Fruit fly (Drosophila melanogaster) whole organism, embryonic: ENCODE measurements around the gene CG14013.

ENCODE experiments used
- CG11398 ChIP-seq: fragments of 200-800 bp; sonication (Bioruptor generic); optimal IDR thresholded peaks from 2 replicates; lab custom pipeline; 2016; ENCODE audit warnings: missing biosample characterization, missing genetic modification characterization
- CG11504 ChIP-seq: fragments of 200-800 bp; sonication (Bioruptor generic); optimal IDR thresholded peaks from 3 replicates; lab custom pipeline; 2019; ENCODE audit warnings: missing biosample characterization, mild to moderate bottlenecking, missing genetic modification characterization, moderate library complexity
- CG12104 ChIP-seq: fragments of 200-800 bp; sonication (Bioruptor generic); optimal IDR thresholded peaks from 3 replicates; lab custom pipeline; 2016; ENCODE audit warnings: missing biosample characterization, missing genetic modification characterization
- CG12769 ChIP-seq: fragments of 200-800 bp; sonication (Bioruptor generic); optimal IDR thresholded peaks from 2 replicates; lab custom pipeline; 2019; ENCODE audit warnings: missing biosample characterization, mild to moderate bottlenecking, missing genetic modification characterization, moderate library complexity
- CG14965 ChIP-seq: fragments of 200-800 bp; sonication (Bioruptor generic); optimal IDR thresholded peaks from 2 replicates; lab custom pipeline; 2016; ENCODE audit warnings: missing biosample characterization, missing genetic modification characterization, borderline replicate concordance
- CG15479 ChIP-seq: fragments of 200-800 bp; sonication (Bioruptor generic); optimal IDR thresholded peaks from 3 replicates; lab custom pipeline; 2019; ENCODE audit warnings: missing biosample characterization, mild to moderate bottlenecking, missing genetic modification characterization, moderate library complexity
- CG15601 ChIP-seq: fragments of 200-800 bp; sonication (Bioruptor generic); optimal IDR thresholded peaks from 3 replicates; lab custom pipeline; 2019; ENCODE audit warnings: missing biosample characterization, mild to moderate bottlenecking, missing genetic modification characterization, moderate library complexity
- CG16779 ChIP-seq: fragments of 200-800 bp; sonication (Bioruptor generic); IDR thresholded peaks from 2 replicates; pipeline ENCODE4 v1.3.6; 2022; ENCODE audit warnings: missing biosample characterization, missing genetic modification characterization
- CG17361 ChIP-seq: fragments of 200-800 bp; sonication (Bioruptor generic); IDR thresholded peaks from 3 replicates; pipeline ENCODE4 v1.3.6; 2022; ENCODE audit warnings: missing biosample characterization, missing genetic modification characterization
- CG1832 ChIP-seq: fragments of 200-800 bp; sonication (Bioruptor generic); optimal IDR thresholded peaks from 2 replicates; lab custom pipeline; 2017; ENCODE audit warnings: missing biosample characterization, mild to moderate bottlenecking, missing genetic modification characterization, inconsistent platforms
- CG30403 ChIP-seq: fragments of 200-800 bp; sonication (Bioruptor generic); optimal IDR thresholded peaks from 3 replicates; lab custom pipeline; 2016; ENCODE audit warnings: missing biosample characterization, missing genetic modification characterization
- CG3407 ChIP-seq: fragments of 200-800 bp; sonication (Bioruptor generic); optimal IDR thresholded peaks from 2 replicates; lab custom pipeline; 2018; ENCODE audit warnings: missing biosample characterization, mild to moderate bottlenecking, missing genetic modification characterization
- CG3838 ChIP-seq: fragments of 200-800 bp; sonication (Bioruptor generic); optimal IDR thresholded peaks from 3 replicates; lab custom pipeline; 2016; ENCODE audit warnings: missing biosample characterization, missing genetic modification characterization
- CG5953 ChIP-seq: fragments of 200-800 bp; sonication (Bioruptor generic); IDR thresholded peaks from 2 replicates; pipeline ENCODE4 v1.3.6; 2022; ENCODE audit warnings: missing biosample characterization, missing genetic modification characterization
- CG6689 ChIP-seq: fragments of 200-800 bp; sonication (Bioruptor generic); IDR thresholded peaks from 2 replicates; pipeline ENCODE4 v1.3.6; 2022; ENCODE audit warnings: missing biosample characterization, missing genetic modification characterization
- CG7963 ChIP-seq: fragments of 200-800 bp; sonication (Bioruptor generic); IDR thresholded peaks from 3 replicates; pipeline ENCODE4 v1.3.6; 2022; ENCODE audit warnings: missing biosample characterization, missing genetic modification characterization; ENCODE audit not compliant: partially characterized antibody
- CrebB ChIP-seq: fragments of 200-800 bp; sonication (Bioruptor generic); optimal IDR thresholded peaks from 3 replicates; lab custom pipeline; 2018; ENCODE audit warnings: missing biosample characterization, mild to moderate bottlenecking, missing genetic modification characterization
- Dek ChIP-seq: fragments of 200-800 bp; sonication (Bioruptor generic); optimal IDR thresholded peaks from 3 replicates; lab custom pipeline; 2019; ENCODE audit warnings: missing biosample characterization, mild to moderate bottlenecking, missing genetic modification characterization, moderate library complexity
- Dll ChIP-seq: fragments of 200-800 bp; sonication (Bioruptor generic); IDR thresholded peaks from 4 replicates; pipeline ENCODE4 v1.3.6; 2022; ENCODE audit warnings: missing biosample characterization, missing genetic modification characterization; ENCODE audit not compliant: partially characterized antibody
- Dref ChIP-seq: fragments of 200-800 bp; sonication (Bioruptor generic); IDR thresholded peaks from 2 replicates; pipeline ENCODE4 v1.3.6; 2022; ENCODE audit warnings: missing biosample characterization, missing genetic modification characterization
- E2f2 ChIP-seq: fragments of 200-800 bp; sonication (Bioruptor generic); IDR thresholded peaks from 2 replicates; pipeline ENCODE4 v1.3.6; 2022; ENCODE audit warnings: missing biosample characterization, missing genetic modification characterization
- Ets65A ChIP-seq: fragments of 200-800 bp; sonication (Bioruptor generic); peaks from one replicate; lab custom pipeline; 2016; ENCODE audit warnings: missing biosample characterization, missing genetic modification characterization
- Ets97D ChIP-seq: fragments of 200-800 bp; sonication (Bioruptor generic); optimal IDR thresholded peaks from 3 replicates; lab custom pipeline; 2016; ENCODE audit warnings: missing biosample characterization, missing genetic modification characterization
- HHEX ChIP-seq: fragments of 200-800 bp; sonication (Bioruptor generic); optimal IDR thresholded peaks from 3 replicates; lab custom pipeline; 2017; ENCODE audit warnings: missing biosample characterization, mild to moderate bottlenecking, missing genetic modification characterization, missing genetic modification reagents
- Hsf ChIP-seq: fragments of 200-800 bp; sonication (Bioruptor generic); optimal IDR thresholded peaks from 3 replicates; lab custom pipeline; 2016; ENCODE audit warnings: missing biosample characterization, missing genetic modification characterization
- Kr ChIP-seq: fragments of 200-800 bp; sonication (Bioruptor generic); optimal IDR thresholded peaks from 2 replicates; lab custom pipeline; 2017; ENCODE audit warnings: missing biosample characterization, mild to moderate bottlenecking, missing genetic modification characterization
- Lhr ChIP-seq: fragments of 200-800 bp; sonication (Bioruptor generic); optimal IDR thresholded peaks from 3 replicates; lab custom pipeline; 2017; ENCODE audit warnings: mild to moderate bottlenecking, missing biosample characterization, missing genetic modification reagents, missing genetic modification characterization
- MESR4 ChIP-seq: fragments of 200-800 bp; sonication (Bioruptor generic); optimal IDR thresholded peaks from 2 replicates; lab custom pipeline; 2018; ENCODE audit warnings: missing biosample characterization, mild to moderate bottlenecking, missing genetic modification characterization, moderate library complexity
- Optix ChIP-seq: fragments of 200-800 bp; sonication (Bioruptor generic); IDR thresholded peaks from 3 replicates; pipeline ENCODE4 v1.3.6; 2022; ENCODE audit warnings: missing biosample characterization, missing genetic modification characterization
- Vsx1 ChIP-seq: fragments of 200-800 bp; sonication (Bioruptor generic); optimal IDR thresholded peaks from 2 replicates; lab custom pipeline; 2017; ENCODE audit warnings: missing biosample characterization, mild to moderate bottlenecking, missing genetic modification characterization, missing genetic modification reagents
- ac ChIP-seq: fragments of 200-800 bp; sonication (Bioruptor generic); optimal IDR thresholded peaks from 3 replicates; lab custom pipeline; 2017; ENCODE audit warnings: missing biosample characterization, mild to moderate bottlenecking, missing genetic modification characterization
- btn ChIP-seq: fragments of 200-800 bp; sonication (Bioruptor generic); optimal IDR thresholded peaks from 2 replicates; lab custom pipeline; 2016; ENCODE audit warnings: missing biosample characterization, missing genetic modification characterization
- crp ChIP-seq, 2 experiments: fragments of 200-800 bp; sonication (Bioruptor generic); optimal IDR thresholded peaks; 2 replicates in 1 of 2; 3 replicates in 1 of 2; lab custom pipeline; 2017; ENCODE audit warnings: missing biosample characterization in 2 of 2, missing genetic modification characterization in 2 of 2, mild to moderate bottlenecking in 1 of 2, moderate library complexity in 1 of 2
- dan ChIP-seq: fragments of 200-800 bp; sonication (Bioruptor generic); IDR thresholded peaks from 2 replicates; pipeline ENCODE4 v1.3.6; 2022; ENCODE audit warnings: missing biosample characterization, missing genetic modification characterization
- en ChIP-seq: fragments of 200-800 bp; sonication (Bioruptor generic); optimal IDR thresholded peaks from 2 replicates; lab custom pipeline; 2016; ENCODE audit warnings: missing biosample characterization, missing genetic modification characterization
- esg ChIP-seq: fragments of 200-800 bp; sonication (Bioruptor generic); conservative IDR thresholded peaks from 2 replicates; pipeline ENCODE4 v1.3.6; 2022; ENCODE audit warnings: missing biosample characterization, missing genetic modification characterization
- exex ChIP-seq: fragments of 200-800 bp; sonication (Bioruptor generic); optimal IDR thresholded peaks from 4 replicates; lab custom pipeline; 2018; ENCODE audit warnings: missing biosample characterization, mild to moderate bottlenecking, missing genetic modification characterization, moderate library complexity
- grau ChIP-seq: fragments of 200-800 bp; optimal IDR thresholded peaks from 3 replicates; lab custom pipeline; 2019; ENCODE audit warnings: missing biosample characterization, mild to moderate bottlenecking, missing genetic modification characterization, moderate library complexity
- gsb ChIP-seq: fragments of 200-800 bp; sonication (Bioruptor generic); IDR thresholded peaks from 2 replicates; pipeline ENCODE4 v1.3.6; 2022; ENCODE audit warnings: missing biosample characterization, missing genetic modification characterization
- hb ChIP-seq: fragments of 200-800 bp; sonication (Bioruptor generic); IDR thresholded peaks from 3 replicates; pipeline ENCODE4 v1.3.6; 2022; ENCODE audit warnings: missing biosample characterization, missing genetic modification characterization; ENCODE audit not compliant: partially characterized antibody
- inv ChIP-seq: fragments of 200-800 bp; sonication (Bioruptor generic); IDR thresholded peaks from 2 replicates; pipeline ENCODE4 v1.3.6; 2022; ENCODE audit warnings: missing biosample characterization, missing genetic modification characterization; ENCODE audit not compliant: partially characterized antibody
- org-1 ChIP-seq: fragments of 200-800 bp; sonication (Bioruptor generic); optimal IDR thresholded peaks from 2 replicates; lab custom pipeline; 2017; ENCODE audit warnings: missing biosample characterization, missing genetic modification characterization
- pb ChIP-seq: fragments of 200-800 bp; sonication (Bioruptor generic); optimal IDR thresholded peaks from 3 replicates; lab custom pipeline; 2016; ENCODE audit warnings: missing biosample characterization, missing genetic modification characterization
- run ChIP-seq: fragments of 200-800 bp; sonication (Bioruptor generic); optimal IDR thresholded peaks from 3 replicates; lab custom pipeline; 2018; ENCODE audit warnings: missing biosample characterization, mild to moderate bottlenecking, missing genetic modification characterization
- schlank ChIP-seq: fragments of 200-800 bp; sonication (Bioruptor generic); optimal IDR thresholded peaks from 2 replicates; lab custom pipeline; 2018; ENCODE audit warnings: missing biosample characterization, mild to moderate bottlenecking, missing genetic modification characterization
- shn ChIP-seq: fragments of 200-800 bp; sonication (Bioruptor generic); optimal IDR thresholded peaks from 3 replicates; lab custom pipeline; 2016; ENCODE audit warnings: missing biosample characterization, missing genetic modification characterization
- ttk ChIP-seq: fragments of 200-800 bp; sonication (Bioruptor generic); IDR thresholded peaks from 2 replicates; pipeline ENCODE4 v2.1.2; 2022; ENCODE audit warnings: missing biosample characterization, missing genetic modification characterization
- vvl ChIP-seq: fragments of 200-800 bp; sonication (Bioruptor generic); IDR thresholded peaks from 2 replicates; pipeline ENCODE4 v1.3.6; 2022; ENCODE audit warnings: missing biosample characterization, missing genetic modification characterization

The CG14013 gene

dm6 chr2L:5553750-5554149 lies at the start of gene CG14013, which contains the start of gene CG14017:
Gene CG14013, minus strand, starts transcription at chr2L:5553850.
Gene CG14017, plus strand, starts transcription at chr2L:5553897.
- TF ChIP-seq hb (GFP tag; lab: Robert Waterston, UW) (no peak), Vsx1 (no peak), CG3407 (no peak), CG12769 (no peak), inv (no peak), E2f2 (no peak), HHEX (GFP tag; lab: Kevin White, UChicago) (no peak), shn (GFP tag; lab: Kevin White, UChicago) (no peak), CG16779 (GFP tag; lab: Robert Waterston, UW) (no peak), CG1832 (GFP tag; lab: Kevin White, UChicago) (no peak), dan (GFP tag; lab: Robert Waterston, UW) (no peak), esg (GFP tag; lab: Robert Waterston, UW) (no peak), CG12104 (GFP tag; lab: Kevin White, UChicago) (no peak), exex (no peak), Kr (GFP tag; lab: Kevin White, UChicago) (no peak), CrebB (tag; lab: Kevin White, UChicago) (no peak), gsb (GFP tag; lab: Robert Waterston, UW) (no peak)

- no peak for TF ChIP-seq run (tag; lab: Kevin White, UChicago)
- no peak for TF ChIP-seq CG6689 (GFP tag; lab: Robert Waterston, UW)
- TF ChIP-seq Lhr (GFP tag; lab: Kevin White, UChicago) = no peak
- no peak for TF ChIP-seq Hsf (GFP tag; lab: Kevin White, UChicago)
- no peak for TF ChIP-seq CG11504 (tag; lab: Kevin White, UChicago)
- TF ChIP-seq CG17361 (GFP tag; lab: Robert Waterston, UW) = no peak
- TF ChIP-seq en (GFP tag; lab: Kevin White, UChicago) = no peak
- no peak for TF ChIP-seq CG14965 (GFP tag; lab: Kevin White, UChicago)
- TF ChIP-seq CG15479 (GFP tag; lab: Kevin White, UChicago) = no peak
- no peak for TF ChIP-seq ttk (GFP tag; lab: Robert Waterston, UW)
- no peak for TF ChIP-seq CG30403 (GFP tag; lab: Kevin White, UChicago)
- no peak for TF ChIP-seq CG15601 (tag; lab: Kevin White, UChicago)
Observed at dm6 chr2L:5596533-5596932, 42.9 kb upstream of the CG14013 start, which contains the start of gene CG18266. Gene CG18266, plus strand, starts transcription at chr2L:5596833.

- peak; percentile 53 for TF ChIP-seq Ets65A (GFP tag; lab: Kevin White, UChicago)
- no peak for TF ChIP-seq Dll (GFP tag; lab: Robert Waterston, UW)
- TF ChIP-seq Dref (GFP tag; lab: Robert Waterston, UW) = 0 out of 2 replicates have a peak, but pooled peaks have one; percentile 7
Observed at dm6 chr2L:5593839-5594238, 40.2 kb upstream of the CG14013 start.

dm6 chr2L:5588314-5588713 lies 34.7 kb upstream of the CG14013 start, which contains the start of gene CG7251:
Gene CG7251, minus strand, starts transcription at chr2L:5588414.
- no peak for TF ChIP-seq schlank (tag; lab: Kevin White, UChicago)
- no peak for TF ChIP-seq org-1 (GFP tag; lab: Kevin White, UChicago)
- no peak for TF ChIP-seq grau (tag; lab: Kevin White, UChicago)
- no peak for TF ChIP-seq CG11398
- no peak for TF ChIP-seq ac (GFP tag; lab: Kevin White, UChicago)
- TF ChIP-seq crp (GFP tag; optimal IDR thresholded peaks at IDR 0.05; lab: Kevin White, UChicago) = no peak
- TF ChIP-seq CG5953 (GFP tag; lab: Robert Waterston, UW) = no peak
- no peak for TF ChIP-seq pb
- TF ChIP-seq CG3407 = no peak
- TF ChIP-seq Optix (GFP tag; lab: Robert Waterston, UW) = no peak
- no peak for TF ChIP-seq btn
- no peak for TF ChIP-seq vvl (GFP tag; lab: Robert Waterston, UW)
- no peak for TF ChIP-seq CG3838 (GFP tag; lab: Kevin White, UChicago)
- no peak for TF ChIP-seq MESR4 (GFP tag; lab: Kevin White, UChicago)
- TF ChIP-seq CG7963 (GFP tag; lab: Robert Waterston, UW) = no peak
- no peak for TF ChIP-seq Ets65A (GFP tag; lab: Kevin White, UChicago)
- TF ChIP-seq Ets97D (GFP tag; lab: Kevin White, UChicago) = no peak
- no peak for TF ChIP-seq Dek (tag; lab: Kevin White, UChicago)
